Fruit fly (Drosophila melanogaster): ENCODE measurements around the gene REPTOR.

The REPTOR gene

DNA sequence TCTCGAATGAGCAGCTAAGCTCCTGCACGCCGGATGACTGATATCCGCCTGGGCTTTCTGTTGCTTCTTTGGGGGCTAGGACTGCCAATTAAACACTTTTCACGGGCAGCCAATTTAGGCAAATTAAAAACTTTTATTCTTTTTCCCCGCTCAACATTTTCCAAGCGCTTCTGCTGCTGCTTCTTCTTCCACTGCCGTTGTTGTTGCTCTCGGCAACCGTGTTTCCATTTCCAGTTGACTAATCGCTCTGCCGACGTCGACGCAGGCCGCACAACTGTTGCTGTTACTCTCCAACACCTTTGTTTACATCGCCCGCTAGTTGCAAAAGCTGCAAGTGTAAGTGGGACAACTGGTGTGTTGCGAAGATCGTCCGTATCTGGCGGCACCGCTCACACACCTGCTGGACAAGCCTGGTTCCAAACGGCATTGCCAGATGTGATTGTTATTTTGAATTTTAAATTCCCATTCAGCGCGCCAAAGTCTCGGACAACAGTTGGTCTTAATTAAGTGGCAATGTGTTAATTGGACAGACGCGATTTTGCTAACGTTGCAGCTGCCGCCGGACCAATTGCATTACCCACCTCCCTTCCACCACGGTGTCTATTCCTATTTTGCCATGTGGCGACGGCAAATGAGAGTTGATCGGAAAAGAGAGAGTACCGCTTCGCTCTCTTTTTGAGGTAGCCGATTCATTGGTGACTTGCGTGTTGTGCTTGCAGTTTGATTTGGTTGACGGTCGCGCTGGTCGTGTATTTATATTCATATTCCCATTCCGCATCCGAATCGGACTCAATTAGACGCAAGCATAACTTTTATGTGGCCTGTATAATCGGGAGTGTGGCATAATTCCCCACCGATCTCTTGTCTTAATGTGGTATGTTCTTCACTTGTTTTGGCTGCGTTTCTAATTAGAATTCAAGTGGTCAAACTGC lies 47.5 kb upstream of the REPTOR start, which contains the start of gene Wsck (continued):
- peak; percentile 99 for TF ChIP-seq CG10321 (GFP tag; IDR thresholded peaks at IDR 0.05)
- TF ChIP-seq CG3838 (GFP tag; optimal IDR thresholded peaks at IDR 0.05) = peak; percentile 67
- no peak for TF ChIP-seq CG14965 (GFP tag; optimal IDR thresholded peaks at IDR 0.05; ENCODE audit: borderline replicate concordance)
- peak; percentile 56 for TF ChIP-seq CG15514 (GFP tag; optimal IDR thresholded peaks at IDR 0.05)
- TF ChIP-seq CG12769 (tag; optimal IDR thresholded peaks at IDR 0.05) = no peak
- TF ChIP-seq MESR4 (GFP tag; optimal IDR thresholded peaks at IDR 0.05) = peak; percentile 20
- TF ChIP-seq D (optimal IDR thresholded peaks at IDR 0.05) = peak; percentile 49
- TF ChIP-seq D (GFP tag; optimal IDR thresholded peaks at IDR 0.05) = no peak
- TF ChIP-seq CG7372 (GFP tag; IDR thresholded peaks at IDR 0.05) = no peak
- TF ChIP-seq Scr (GFP tag; IDR thresholded peaks at IDR 0.05; ENCODE audit: partially characterized antibody) = peak; percentile 36; the same call in 1 of the 2 replicates
- TF ChIP-seq D19B (GFP tag; optimal IDR thresholded peaks at IDR 0.05) = no peak
- TF ChIP-seq chinmo (GFP tag; IDR thresholded peaks at IDR 0.05; ENCODE audit: partially characterized antibody) = peak; percentile 60; the same call in 1 of the 4 replicates
- TF ChIP-seq CG17802 (tag; optimal IDR thresholded peaks at IDR 0.05) = no peak
- no peak for TF ChIP-seq Eip74EF (GFP tag; optimal IDR thresholded peaks at IDR 0.05)
- TF ChIP-seq CG14014 (GFP tag; IDR thresholded peaks at IDR 0.05) = 0 out of 2 replicates have a peak, but pooled peaks have one; percentile 16
- peak; percentile 90 for TF ChIP-seq CG4360 (GFP tag; IDR thresholded peaks at IDR 0.05)
- TF ChIP-seq CG4707 (GFP tag; optimal IDR thresholded peaks at IDR 0.05) = no peak
- no peak for TF ChIP-seq Kr (GFP tag; optimal IDR thresholded peaks at IDR 0.05)
- no peak for TF ChIP-seq CG1603 (tag; optimal IDR thresholded peaks at IDR 0.05)
- no peak for TF ChIP-seq Gsc (GFP tag; IDR thresholded peaks at IDR 0.05)
- TF ChIP-seq Xrp1 (GFP tag; IDR thresholded peaks at IDR 0.05) = 0 out of 2 replicates have a peak, but pooled peaks have one; percentile 35
- TF ChIP-seq row (GFP tag; IDR thresholded peaks at IDR 0.05) = no peak; the same call in 2 of the 3 replicates
- TF ChIP-seq esg (GFP tag; conservative IDR thresholded peaks at IDR 0.05) = no peak
- TF ChIP-seq tgo (GFP tag; IDR thresholded peaks at IDR 0.05) = no peak
- TF ChIP-seq sens (GFP tag) = no peak
- TF ChIP-seq org-1 (GFP tag; optimal IDR thresholded peaks at IDR 0.05) = no peak
- TF ChIP-seq CG18476 (GFP tag; optimal IDR thresholded peaks at IDR 0.05) = no peak
- no peak for TF ChIP-seq grn (GFP tag; optimal IDR thresholded peaks at IDR 0.05)
- TF ChIP-seq CG18764 (GFP tag; optimal IDR thresholded peaks at IDR 0.05) = no peak
- no peak for TF ChIP-seq Hr78 (GFP tag; optimal IDR thresholded peaks at IDR 0.05)
- peak; percentile 51 for TF ChIP-seq stwl (tag; optimal IDR thresholded peaks at IDR 0.05)
- peak; percentile 58 for TF ChIP-seq mirr (GFP tag; optimal IDR thresholded peaks at IDR 0.05)
- TF ChIP-seq Med (GFP tag) = peak; percentile 79
- 0 out of 2 replicates have a peak, but pooled peaks have one; percentile 11 for TF ChIP-seq slbo (GFP tag; IDR thresholded peaks at IDR 0.05)
- peak; percentile 22 for TF ChIP-seq CG7987 (GFP tag; optimal IDR thresholded peaks at IDR 0.05)
- no peak for TF ChIP-seq Doc3 (GFP tag; IDR thresholded peaks at IDR 0.05; ENCODE audit: partially characterized antibody)
- TF ChIP-seq HmgD (GFP tag; optimal IDR thresholded peaks at IDR 0.05) = no peak
- no peak for TF ChIP-seq CG32772 (GFP tag; IDR thresholded peaks at IDR 0.05)
- TF ChIP-seq fru (optimal IDR thresholded peaks at IDR 0.05) = no peak
- TF ChIP-seq Taf1 (GFP tag; IDR thresholded peaks at IDR 0.05) = no peak
- TF ChIP-seq NC2α (GFP tag; optimal IDR thresholded peaks at IDR 0.05) = no peak
- no peak for TF ChIP-seq Oli (tag; optimal IDR thresholded peaks at IDR 0.05)
- no peak for TF ChIP-seq ewg (GFP tag; optimal IDR thresholded peaks at IDR 0.05)
- no peak for TF ChIP-seq BEAF-32 (GFP tag; optimal IDR thresholded peaks at IDR 0.05)
- no peak for TF ChIP-seq Mes4 (GFP tag; optimal IDR thresholded peaks at IDR 0.05)
- no peak for TF ChIP-seq crol (GFP tag; IDR thresholded peaks at IDR 0.05)
- peak; percentile 34; the same call in 1 of the 2 replicates for TF ChIP-seq bbx (GFP tag; IDR thresholded peaks at IDR 0.05; ENCODE audit: partially characterized antibody)
- no peak for TF ChIP-seq CG2202 (tag; optimal IDR thresholded peaks at IDR 0.05)
